Worm (Caenorhabditis elegans): ENCODE measurements around the gene ldb-1.

Gene ldb-1

ce11 chrX:11035563-11035962 is 6.8 kb downstream of the ldb-1 start:
- TF ChIP-seq fos-1 (tag; optimal IDR thresholded peaks at IDR 0.05) (no peak), elt-1 (tag; optimal IDR thresholded peaks at IDR 0.05) (no peak), ama-1 (optimal IDR thresholded peaks at IDR 0.05) (peak; percentile 3), ztf-4 (tag; optimal IDR thresholded peaks at IDR 0.05) (no peak), lin-39 (tag; optimal IDR thresholded peaks at IDR 0.05) (peak; percentile 40), ZK546.5 (tag; optimal IDR thresholded peaks at IDR 0.05) (no peak), nfya-1 (tag; optimal IDR thresholded peaks at IDR 0.05; ENCODE audit: insufficient read depth) (peak; percentile 23), fkh-10 (GFP tag; optimal IDR thresholded peaks at IDR 0.05) (no peak), egl-5 (tag; optimal IDR thresholded peaks at IDR 0.05) (peak; percentile 26)

- peak; percentile 19 for TF ChIP-seq nhr-25 (tag; optimal IDR thresholded peaks at IDR 0.05)
- no peak for TF ChIP-seq daf-12 (tag; optimal IDR thresholded peaks at IDR 0.05)
- peak; percentile 23 for TF ChIP-seq hmg-11 (tag; optimal IDR thresholded peaks at IDR 0.05)
- peak in 1 of 3 experiments; percentile 7 for TF ChIP-seq elt-3 (tag; optimal IDR thresholded peaks at IDR 0.05)
- no peak for TF ChIP-seq ZK546.5 (tag; optimal IDR thresholded peaks at IDR 0.05)
- TF ChIP-seq ceh-28 (tag; optimal IDR thresholded peaks at IDR 0.05): peak; percentile 50
- TF ChIP-seq sea-2 (GFP tag; optimal IDR thresholded peaks at IDR 0.05): no peak
- peak; percentile 48 for TF ChIP-seq pqm-1 (tag; optimal IDR thresholded peaks at IDR 0.05)
- peak; percentile 61 for TF ChIP-seq ama-1 (optimal IDR thresholded peaks at IDR 0.05)
- TF ChIP-seq tbx-2 (tag; optimal IDR thresholded peaks at IDR 0.05): peak; percentile 15
- TF ChIP-seq skn-1 (tag; optimal IDR thresholded peaks at IDR 0.05): peak; percentile 54
- TF ChIP-seq nhr-43 (tag; optimal IDR thresholded peaks at IDR 0.05; ENCODE audit: poor library complexity, severe bottlenecking): peak; percentile 36
- TF ChIP-seq elt-2 (tag; optimal IDR thresholded peaks at IDR 0.05): peak; percentile 91
- peak; percentile 40 for TF ChIP-seq pha-4 (tag; optimal IDR thresholded peaks at IDR 0.05)
- no peak for TF ChIP-seq egl-27 (tag; optimal IDR thresholded peaks at IDR 0.05)
- TF ChIP-seq nhr-23 (tag; optimal IDR thresholded peaks at IDR 0.05): peak; percentile 83
These were observed 7.7 kb downstream of the ldb-1 start for ce11 chrX:11036114-11037087.

- TF ChIP-seq mdl-1 (tag; optimal IDR thresholded peaks at IDR 0.05) (no peak), nhr-76 (tag; optimal IDR thresholded peaks at IDR 0.05) (no peak), mml-1 (tag; optimal IDR thresholded peaks at IDR 0.05) (no peak), elt-1 (tag; optimal IDR thresholded peaks at IDR 0.05) (no peak), fos-1 (tag; optimal IDR thresholded peaks at IDR 0.05) (no peak), fkh-2 (tag; optimal IDR thresholded peaks at IDR 0.05) (no peak), egl-5 (tag; optimal IDR thresholded peaks at IDR 0.05) (no peak), nhr-237 (tag; optimal IDR thresholded peaks at IDR 0.05) (no peak), ama-1 (optimal IDR thresholded peaks at IDR 0.05) (no peak), nhr-28 (tag; optimal IDR thresholded peaks at IDR 0.05) (no peak), nhr-67 (tag; optimal IDR thresholded peaks at IDR 0.05) (no peak), jun-1 (tag; optimal IDR thresholded peaks at IDR 0.05) (no peak), lin-39 (tag; optimal IDR thresholded peaks at IDR 0.05) (no peak), nhr-12 (tag; optimal IDR thresholded peaks at IDR 0.05) (no peak), fkh-10 (GFP tag; optimal IDR thresholded peaks at IDR 0.05) (no peak), lsy-12 (tag; optimal IDR thresholded peaks at IDR 0.05) (no peak)
These were observed 9.5 kb downstream of the ldb-1 start for ce11 chrX:11038221-11038620.

- TF ChIP-seq unc-62 (GFP tag; optimal IDR thresholded peaks at IDR 0.05) (no peak), fos-1 (tag; optimal IDR thresholded peaks at IDR 0.05) (no peak), fkh-10 (GFP tag; optimal IDR thresholded peaks at IDR 0.05) (no peak), nhr-237 (tag; optimal IDR thresholded peaks at IDR 0.05) (no peak), ceh-28 (tag; optimal IDR thresholded peaks at IDR 0.05) (no peak), lin-15B (tag; optimal IDR thresholded peaks at IDR 0.05) (no peak)
These were observed 14.1 kb downstream of the ldb-1 start, which contains the start of gene C09F12.3 for ce11 chrX:11042777-11043176. C09F12.3 (minus strand) TSS chrX:11042877.
